Worm (Caenorhabditis elegans): ENCODE data around the gene F18G5.1.

F18G5.1 gene

ce11 chrX:9225273-9225672 lies 34.4 kb upstream of the F18G5.1 start:
- no peak for TF ChIP-seq snpc-4 (tag; optimal IDR thresholded peaks at IDR 0.05)
- no peak for TF ChIP-seq nhr-12 (tag; optimal IDR thresholded peaks at IDR 0.05)
- no peak for TF ChIP-seq elt-1 (tag; optimal IDR thresholded peaks at IDR 0.05)
- TF ChIP-seq blmp-1 (tag; optimal IDR thresholded peaks at IDR 0.05; ENCODE audit: insufficient read depth): peak; percentile 43
- no peak for TF ChIP-seq unc-55 (GFP tag; optimal IDR thresholded peaks at IDR 0.05)
- TF ChIP-seq lin-39 (tag; optimal IDR thresholded peaks at IDR 0.05): no peak
- TF ChIP-seq lin-11 (tag; optimal IDR thresholded peaks at IDR 0.05): no peak
- TF ChIP-seq R02D3.7 (tag; optimal IDR thresholded peaks at IDR 0.05): no peak
- no peak for TF ChIP-seq nhr-10 (tag; optimal IDR thresholded peaks at IDR 0.05)
- TF ChIP-seq aly-2 (tag; optimal IDR thresholded peaks at IDR 0.05): no peak
- no peak for TF ChIP-seq nhr-6 (tag; optimal IDR thresholded peaks at IDR 0.05)
- TF ChIP-seq sma-3 (GFP tag; optimal IDR thresholded peaks at IDR 0.05): no peak
- no peak for TF ChIP-seq C34F6.9 (tag; optimal IDR thresholded peaks at IDR 0.05)
- TF ChIP-seq elt-3 (tag; optimal IDR thresholded peaks at IDR 0.05): no peak
- no peak for TF ChIP-seq ama-1 (optimal IDR thresholded peaks at IDR 0.05)
- no peak for TF ChIP-seq Y55F3AM.14 (GFP tag; optimal IDR thresholded peaks at IDR 0.05)
- TF ChIP-seq F13H6.1 (tag; optimal IDR thresholded peaks at IDR 0.05): peak; percentile 60
- TF ChIP-seq unc-39 (tag; optimal IDR thresholded peaks at IDR 0.05): no peak
- no peak for TF ChIP-seq alr-1 (tag; optimal IDR thresholded peaks at IDR 0.05)
- TF ChIP-seq nhr-11 (tag; optimal IDR thresholded peaks at IDR 0.05): no peak
- TF ChIP-seq ceh-82 (tag; optimal IDR thresholded peaks at IDR 0.05): no peak
- TF ChIP-seq sma-9 (GFP tag; optimal IDR thresholded peaks at IDR 0.05): peak; percentile 56
- no peak for TF ChIP-seq sma-9 (tag; optimal IDR thresholded peaks at IDR 0.05)
- no peak for TF ChIP-seq ztf-11 (tag; optimal IDR thresholded peaks at IDR 0.05)
- TF ChIP-seq fos-1 (tag; optimal IDR thresholded peaks at IDR 0.05): peak; percentile 63
- no peak for TF ChIP-seq lin-13 (GFP tag; optimal IDR thresholded peaks at IDR 0.05)
- no peak for TF ChIP-seq nhr-237 (tag; optimal IDR thresholded peaks at IDR 0.05)
- no peak for TF ChIP-seq ztf-4 (tag; optimal IDR thresholded peaks at IDR 0.05)
- TF ChIP-seq gmeb-1 (tag; optimal IDR thresholded peaks at IDR 0.05): peak; percentile 8
- TF ChIP-seq sem-4 (tag; optimal IDR thresholded peaks at IDR 0.05): no peak
- TF ChIP-seq nhr-129 (tag; optimal IDR thresholded peaks at IDR 0.05): peak; percentile 20
- no peak for TF ChIP-seq lsy-2 (tag; optimal IDR thresholded peaks at IDR 0.05)
- TF ChIP-seq crh-2 (tag; optimal IDR thresholded peaks at IDR 0.05): peak; percentile 22
- no peak for TF ChIP-seq peb-1 (tag; optimal IDR thresholded peaks at IDR 0.05)
- no peak for TF ChIP-seq unc-62 (GFP tag; optimal IDR thresholded peaks at IDR 0.05)
- TF ChIP-seq mab-5 (tag; optimal IDR thresholded peaks at IDR 0.05): no peak
- TF ChIP-seq zag-1 (tag; optimal IDR thresholded peaks at IDR 0.05): no peak
- peak in 1 of 2 experiments; percentile 5 for TF ChIP-seq mdl-1 (tag; optimal IDR thresholded peaks at IDR 0.05)
- TF ChIP-seq nhr-23 (tag; optimal IDR thresholded peaks at IDR 0.05): no peak
- TF ChIP-seq ceh-16 (tag; optimal IDR thresholded peaks at IDR 0.05): no peak
- peak; percentile 10 for TF ChIP-seq nhr-21 (tag; optimal IDR thresholded peaks at IDR 0.05)
- TF ChIP-seq mbf-1 (tag; optimal IDR thresholded peaks at IDR 0.05): no peak
- no peak for TF ChIP-seq ZK546.5 (tag; optimal IDR thresholded peaks at IDR 0.05)
- TF ChIP-seq egl-27 (tag; optimal IDR thresholded peaks at IDR 0.05): no peak
- no peak for TF ChIP-seq nhr-77 (tag; optimal IDR thresholded peaks at IDR 0.05)
- no peak for TF ChIP-seq ztf-1 (GFP tag; conservative IDR thresholded peaks at IDR 0.05)
- no peak for TF ChIP-seq skn-1 (tag; optimal IDR thresholded peaks at IDR 0.05)
- peak; percentile 14 for TF ChIP-seq nhr-25 (tag; optimal IDR thresholded peaks at IDR 0.05)
- no peak for TF ChIP-seq dmd-4 (tag; optimal IDR thresholded peaks at IDR 0.05)

- TF ChIP-seq nhr-23 (tag; optimal IDR thresholded peaks at IDR 0.05) (no peak), nhr-21 (tag; optimal IDR thresholded peaks at IDR 0.05) (peak; percentile 31), nhr-10 (tag; optimal IDR thresholded peaks at IDR 0.05) (no peak)
Observed at ce11 chrX:9226904-9227303, 32.7 kb upstream of the F18G5.1 start.
